Worm (Caenorhabditis elegans): ENCODE measurements around the gene snf-3.

DNA sequence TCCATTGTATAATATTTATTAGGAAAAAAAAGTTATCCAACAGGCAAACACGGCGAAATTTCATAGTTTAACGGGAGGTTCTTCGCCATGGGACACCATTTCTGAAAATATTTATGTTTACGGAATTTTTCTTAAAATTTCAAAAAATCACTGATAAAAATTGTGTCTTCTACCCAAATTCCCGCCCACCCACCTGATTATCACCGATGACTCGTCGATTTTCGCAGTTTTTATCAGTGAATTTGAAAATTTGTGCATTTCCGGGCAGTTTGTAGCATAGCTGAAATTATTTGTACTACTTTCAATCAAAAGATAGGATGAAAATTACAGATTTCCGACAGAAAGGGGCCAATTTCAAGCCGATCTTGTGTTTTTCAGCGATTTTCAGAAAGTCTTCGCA is 9.6 kb downstream of the snf-3 start:
- TF ChIP-seq snpc-4 (tag; optimal IDR thresholded peaks at IDR 0.05) = no peak
- TF ChIP-seq ZK546.5 (tag; optimal IDR thresholded peaks at IDR 0.05) = no peak
- TF ChIP-seq ztf-11 (tag; optimal IDR thresholded peaks at IDR 0.05) = no peak
- TF ChIP-seq unc-39 (tag; optimal IDR thresholded peaks at IDR 0.05) = no peak
- TF ChIP-seq tbx-2 (tag; optimal IDR thresholded peaks at IDR 0.05) = no peak
- no peak for TF ChIP-seq nhr-11 (tag; optimal IDR thresholded peaks at IDR 0.05)
- no peak for TF ChIP-seq ceh-9 (tag; optimal IDR thresholded peaks at IDR 0.05)
- TF ChIP-seq jun-1 (tag; optimal IDR thresholded peaks at IDR 0.05) = peak; percentile 14
